Fruit fly (Drosophila melanogaster): ENCODE measurements around the gene Or24a.

Or24a gene

dm6 chr2L:4116656-4117055 lies 49.3 kb downstream of the Or24a start:
- TF ChIP-seq CG8359 (GFP tag; optimal IDR thresholded peaks at IDR 0.05; ENCODE audit: borderline replicate concordance): no peak
- TF ChIP-seq Sox102F (GFP tag; optimal IDR thresholded peaks at IDR 0.05): no peak
- TF ChIP-seq CrebB (tag; optimal IDR thresholded peaks at IDR 0.05): no peak
- no peak for TF ChIP-seq lov (optimal IDR thresholded peaks at IDR 0.05)
- TF ChIP-seq lov (GFP tag; IDR thresholded peaks at IDR 0.05): 0 out of 3 replicates have a peak, but pooled peaks have one; percentile 8
- no peak for TF ChIP-seq Tbp (GFP tag; optimal IDR thresholded peaks at IDR 0.05)
- TF ChIP-seq ara (GFP tag; IDR thresholded peaks at IDR 0.05): 0 out of 2 replicates have a peak, but pooled peaks have one; percentile 17
- no peak for TF ChIP-seq Dip2 (GFP tag; IDR thresholded peaks at IDR 0.05)
- no peak for TF ChIP-seq bsh (GFP tag; optimal IDR thresholded peaks at IDR 0.05)
- peak; percentile 84 for TF ChIP-seq Ets65A (GFP tag)
